Worm (Caenorhabditis elegans) whole organism, early embryonic: Measurements from ENCODE around the gene lon-3.

Experiments
- B0310.2 ChIP-seq: sonication (generic microtip); optimal IDR thresholded peaks from 2 replicates; lab custom pipeline; 2016; ENCODE audit warnings: mild to moderate bottlenecking, missing genetic modification characterization, missing compliant biosample characterization
- F13C5.2 ChIP-seq: sonication (generic microtip); optimal IDR thresholded peaks from 2 replicates; lab custom pipeline; 2017; ENCODE audit warnings: mild to moderate bottlenecking, missing genetic modification characterization, inconsistent platforms, missing compliant biosample characterization
- aly-1 ChIP-seq: sonication (generic microtip); optimal IDR thresholded peaks from 2 replicates; lab custom pipeline; 2016; ENCODE audit warnings: missing genetic modification characterization, missing compliant biosample characterization
- ama-1 ChIP-seq: fragments of 150-350 bp; optimal IDR thresholded peaks from 2 replicates; lab custom pipeline; 2014
- ceh-13 ChIP-seq: fragments of 200-800 bp; sonication (Bioruptor generic); optimal IDR thresholded peaks from 2 replicates; lab custom pipeline; 2018; ENCODE audit warnings: mild to moderate bottlenecking, missing genetic modification characterization, missing compliant biosample characterization
- ceh-36 ChIP-seq: sonication (generic microtip); optimal IDR thresholded peaks from 2 replicates; lab custom pipeline; 2016; ENCODE audit warnings: missing genetic modification characterization, inconsistent platforms, missing compliant biosample characterization
- ets-7 ChIP-seq: sonication (generic microtip); optimal IDR thresholded peaks from 2 replicates; lab custom pipeline; 2016; ENCODE audit warnings: missing genotype, missing genetic modification characterization, missing compliant biosample characterization
- flt-1 ChIP-seq: fragments of 200-800 bp; sonication (Bioruptor generic); IDR thresholded peaks from 2 replicates; pipeline ENCODE4 v1.3.6; 2022; ENCODE audit warnings: missing genetic modification characterization, missing compliant biosample characterization
- hmbx-1 ChIP-seq: sonication (generic microtip); optimal IDR thresholded peaks from 2 replicates; lab custom pipeline; 2016; ENCODE audit warnings: mild to moderate bottlenecking, missing genetic modification characterization, missing compliant biosample characterization
- hmg-4 ChIP-seq: fragments of 200-800 bp; sonication (Bioruptor generic); optimal IDR thresholded peaks from 2 replicates; lab custom pipeline; 2018; ENCODE audit warnings: mild to moderate bottlenecking, missing genetic modification characterization, missing compliant biosample characterization
- hnd-1 ChIP-seq: sonication (generic microtip); optimal IDR thresholded peaks from 2 replicates; lab custom pipeline; 2016; ENCODE audit warnings: missing genetic modification characterization, missing compliant biosample characterization
- pes-1 ChIP-seq: fragments of 200-800 bp; sonication (Bioruptor generic); IDR thresholded peaks from 2 replicates; pipeline ENCODE4 v1.3.6; 2022; ENCODE audit warnings: missing genetic modification reagents, missing genetic modification characterization, missing compliant biosample characterization
- scrt-1 ChIP-seq: fragments of 200-800 bp; sonication (Bioruptor generic); IDR thresholded peaks from 2 replicates; pipeline ENCODE4 v1.3.6; 2022; ENCODE audit warnings: missing genetic modification characterization, missing compliant biosample characterization
- sea-1 ChIP-seq: fragments of 200-800 bp; sonication (Bioruptor generic); conservative IDR thresholded peaks from 2 replicates; pipeline ENCODE4 v1.3.6; 2022; ENCODE audit warnings: missing genetic modification characterization, missing compliant biosample characterization
- tbx-11 ChIP-seq: fragments of 200-800 bp; sonication (Bioruptor generic); IDR thresholded peaks from 2 replicates; pipeline ENCODE4 v1.3.6; 2022; ENCODE audit warnings: missing genetic modification characterization, missing compliant biosample characterization
- tbx-37 ChIP-seq: fragments of 200-800 bp; sonication (Bioruptor generic); conservative IDR thresholded peaks from 2 replicates; pipeline ENCODE4 v1.3.6; 2022; ENCODE audit warnings: missing genetic modification reagents, missing genetic modification characterization, missing compliant biosample characterization
- tra-4 ChIP-seq: sonication (generic microtip); optimal IDR thresholded peaks from 2 replicates; lab custom pipeline; 2017; ENCODE audit warnings: missing genetic modification characterization, missing compliant biosample characterization

Gene lon-3

ce11 chrV:12213027-12213426 is 14.6 kb upstream of the lon-3 start, which contains the start of gene vab-8:
Gene vab-8 (plus strand): TSS chrV:12213327.
- TF ChIP-seq ceh-13: no peak
- TF ChIP-seq pes-1 (GFP tag; lab: Robert Waterston, UW): no peak
- no peak for TF ChIP-seq aly-1 (tag; lab: Kevin White, UChicago)
- TF ChIP-seq tbx-37 (GFP tag; lab: Robert Waterston, UW): no peak
- no peak for TF ChIP-seq ceh-36 (tag; lab: Kevin White, UChicago)
- no peak for TF ChIP-seq scrt-1 (GFP tag; lab: Robert Waterston, UW)
- TF ChIP-seq hmg-4: no peak
- TF ChIP-seq B0310.2 (tag; lab: Kevin White, UChicago): no peak
- no peak for TF ChIP-seq F13C5.2
- no peak for TF ChIP-seq ets-7 (tag; lab: Kevin White, UChicago)
- no peak for TF ChIP-seq tbx-11 (GFP tag; lab: Robert Waterston, UW)
- no peak for TF ChIP-seq ama-1 (lab: Kevin White, UChicago)
- no peak for TF ChIP-seq tra-4 (tag; lab: Kevin White, UChicago)
- no peak for TF ChIP-seq flt-1 (GFP tag; lab: Robert Waterston, UW)
- TF ChIP-seq hmbx-1 (tag; lab: Kevin White, UChicago): no peak
- TF ChIP-seq hnd-1 (tag; lab: Kevin White, UChicago): no peak
- TF ChIP-seq sea-1 (GFP tag; lab: Robert Waterston, UW): no peak

ce11 chrV:12211090-12211489 is 12.6 kb upstream of the lon-3 start:
- TF ChIP-seq hmbx-1 (tag; lab: Kevin White, UChicago): no peak
- no peak for TF ChIP-seq sea-1 (GFP tag; lab: Robert Waterston, UW)
- no peak for TF ChIP-seq tra-4 (tag; lab: Kevin White, UChicago)
- TF ChIP-seq F13C5.2: no peak
- no peak for TF ChIP-seq ceh-13
- TF ChIP-seq ama-1 (lab: Kevin White, UChicago): no peak
- TF ChIP-seq scrt-1 (GFP tag; lab: Robert Waterston, UW): no peak
- TF ChIP-seq ets-7 (tag; lab: Kevin White, UChicago): no peak
- TF ChIP-seq pes-1 (GFP tag; lab: Robert Waterston, UW): no peak
- TF ChIP-seq tbx-11 (GFP tag; lab: Robert Waterston, UW): no peak

- TF ChIP-seq hnd-1 (tag; lab: Kevin White, UChicago): no peak
- no peak for TF ChIP-seq ama-1 (lab: Kevin White, UChicago)
- no peak for TF ChIP-seq B0310.2 (tag; lab: Kevin White, UChicago)
- no peak for TF ChIP-seq tbx-11 (GFP tag; lab: Robert Waterston, UW)
- no peak for TF ChIP-seq tra-4 (tag; lab: Kevin White, UChicago)
- no peak for TF ChIP-seq ceh-36 (tag; lab: Kevin White, UChicago)
- TF ChIP-seq pes-1 (GFP tag; lab: Robert Waterston, UW): no peak
These were observed 11.5 kb upstream of the lon-3 start for ce11 chrV:12209951-12210350.

ce11 chrV:12208678-12209077 is 10.2 kb upstream of the lon-3 start:
- no peak for TF ChIP-seq tbx-11 (GFP tag; lab: Robert Waterston, UW)
- TF ChIP-seq ets-7 (tag; lab: Kevin White, UChicago): no peak
- TF ChIP-seq F13C5.2: no peak
- TF ChIP-seq scrt-1 (GFP tag; lab: Robert Waterston, UW): no peak

ce11 chrV:12199474-12199873 is 1.0 kb upstream of the lon-3 start:
- no peak for TF ChIP-seq scrt-1 (GFP tag; lab: Robert Waterston, UW)

ce11 chrV:12197748-12198147 is 697 bp downstream of the lon-3 start:
- TF ChIP-seq B0310.2 (tag; lab: Kevin White, UChicago) (no peak), ceh-36 (tag; lab: Kevin White, UChicago) (no peak), pes-1 (GFP tag; lab: Robert Waterston, UW) (no peak), tra-4 (tag; lab: Kevin White, UChicago) (no peak), tbx-37 (GFP tag; lab: Robert Waterston, UW) (no peak), tbx-11 (GFP tag; lab: Robert Waterston, UW) (no peak), hmbx-1 (tag; lab: Kevin White, UChicago) (no peak), ama-1 (lab: Kevin White, UChicago) (no peak)

- no peak for TF ChIP-seq B0310.2 (tag; lab: Kevin White, UChicago)
- TF ChIP-seq hnd-1 (tag; lab: Kevin White, UChicago): no peak
- TF ChIP-seq flt-1 (GFP tag; lab: Robert Waterston, UW): no peak
- TF ChIP-seq ets-7 (tag; lab: Kevin White, UChicago): no peak
- TF ChIP-seq tbx-11 (GFP tag; lab: Robert Waterston, UW): no peak
- TF ChIP-seq aly-1 (tag; lab: Kevin White, UChicago): no peak
- no peak for TF ChIP-seq tra-4 (tag; lab: Kevin White, UChicago)
- no peak for TF ChIP-seq ceh-13
- no peak for TF ChIP-seq scrt-1 (GFP tag; lab: Robert Waterston, UW)
- TF ChIP-seq hmbx-1 (tag; lab: Kevin White, UChicago): no peak
- no peak for TF ChIP-seq F13C5.2
- TF ChIP-seq sea-1 (GFP tag; lab: Robert Waterston, UW): no peak
- no peak for TF ChIP-seq pes-1 (GFP tag; lab: Robert Waterston, UW)
- no peak for TF ChIP-seq ama-1 (lab: Kevin White, UChicago)
- no peak for TF ChIP-seq hmg-4
- TF ChIP-seq tbx-37 (GFP tag; lab: Robert Waterston, UW): no peak
- TF ChIP-seq ceh-36 (tag; lab: Kevin White, UChicago): no peak
These were observed 1.8 kb downstream of the lon-3 start for ce11 chrV:12196659-12197058.

- TF ChIP-seq hnd-1 (tag; lab: Kevin White, UChicago): no peak
- TF ChIP-seq flt-1 (GFP tag; lab: Robert Waterston, UW): no peak
- TF ChIP-seq sea-1 (GFP tag; lab: Robert Waterston, UW): no peak
- no peak for TF ChIP-seq ets-7 (tag; lab: Kevin White, UChicago)
- TF ChIP-seq scrt-1 (GFP tag; lab: Robert Waterston, UW): no peak
- no peak for TF ChIP-seq tbx-11 (GFP tag; lab: Robert Waterston, UW)
These were observed 2.6 kb downstream of the lon-3 start, which contains the start of gene ZK836.3 for ce11 chrV:12195845-12196244. Gene ZK836.3 (minus strand): TSS chrV:12195945.
